Worm (Caenorhabditis elegans) whole organism, L1 larva: ENCODE measurements around the gene rnh-1.0.

Source experiments
- C04F5.9 ChIP-seq: sonication (generic microtip); optimal IDR thresholded peaks from 2 replicates; lab custom pipeline; 2016; ENCODE audit warnings: missing genetic modification characterization, missing compliant biosample characterization
- C16A3.4 ChIP-seq: fragments of 150-350 bp; optimal IDR thresholded peaks from 2 replicates; lab custom pipeline; 2014; ENCODE audit warnings: missing biosample characterization, missing genetic modification characterization
- C34B4.2 ChIP-seq: sonication (generic microtip); optimal IDR thresholded peaks from 2 replicates; lab custom pipeline; 2017; ENCODE audit warnings: mild to moderate bottlenecking, missing genetic modification characterization, missing compliant biosample characterization
- F16B12.6 ChIP-seq: fragments of 150-350 bp; optimal IDR thresholded peaks from 2 replicates; lab custom pipeline; 2014; ENCODE audit warnings: missing biosample characterization, missing genetic modification characterization
- Y116A8C.19 ChIP-seq: sonication (generic microtip); optimal IDR thresholded peaks from 2 replicates; lab custom pipeline; 2016; ENCODE audit warnings: missing compliant biosample characterization, missing genetic modification characterization, borderline replicate concordance
- ama-1 ChIP-seq: fragments of 150-350 bp; optimal IDR thresholded peaks from 2 replicates; lab custom pipeline; 2014
- blmp-1 ChIP-seq: fragments of 150-350 bp; optimal IDR thresholded peaks from 2 replicates; lab custom pipeline; 2014; ENCODE audit warnings: missing biosample characterization, missing genetic modification characterization
- ceh-82 ChIP-seq, 3 experiments: fragments of 150-350 bp in 1 of 3; sonication (generic microtip) in 2 of 3; optimal IDR thresholded peaks; 2 replicates each; lab custom pipeline; 2014 to 2017; ENCODE audit warnings: missing biosample characterization in 3 of 3, missing genetic modification characterization in 3 of 3
- ceh-88 ChIP-seq: fragments of 200-800 bp; sonication (Bioruptor generic); IDR thresholded peaks from 2 replicates; pipeline ENCODE4 v1.3.6; 2022; ENCODE audit warnings: missing genetic modification characterization, missing compliant biosample characterization
- ceh-90 ChIP-seq: sonication (generic microtip); optimal IDR thresholded peaks from 2 replicates; lab custom pipeline; 2016; ENCODE audit warnings: missing genetic modification characterization, missing compliant biosample characterization
- dpl-1 ChIP-seq, 3 experiments: fragments of 150-350 bp in 2 of 3; sonication (generic microtip) in 1 of 3; optimal IDR thresholded peaks; 2 replicates each; lab custom pipeline; 2014 to 2017; ENCODE audit warnings: missing biosample characterization in 3 of 3, missing genetic modification characterization in 3 of 3, missing genetic modification reagents in 3 of 3
- dsc-1 ChIP-seq: sonication (generic microtip); optimal IDR thresholded peaks from 2 replicates; lab custom pipeline; 2016; ENCODE audit warnings: mild to moderate bottlenecking, missing genetic modification characterization, missing compliant biosample characterization
- efl-1 ChIP-seq, 4 experiments: fragments of 150-350 bp; optimal IDR thresholded peaks in 3 of 4; peaks in 1 of 4; 1 replicate in 1 of 4; 2 replicates in 3 of 4; lab custom pipeline; 2014; ENCODE audit warnings: missing biosample characterization in 2 of 4, missing genetic modification characterization in 2 of 4, missing genetic modification reagents in 2 of 4
- egl-13 ChIP-seq: sonication (generic microtip); optimal IDR thresholded peaks from 2 replicates; lab custom pipeline; 2016; ENCODE audit warnings: missing genotype, missing genetic modification reagents, missing genetic modification characterization, missing compliant biosample characterization
- egl-27 ChIP-seq, 2 experiments: fragments of 150-350 bp in 1 of 2; sonication (generic microtip); optimal IDR thresholded peaks; 3 replicates each; lab custom pipeline; 2017 to 2018; ENCODE audit warnings: missing biosample characterization in 2 of 2, missing genetic modification characterization in 2 of 2, missing genetic modification reagents in 2 of 2
- elt-2 ChIP-seq: sonication (generic microtip); optimal IDR thresholded peaks from 2 replicates; lab custom pipeline; 2016; ENCODE audit warnings: missing genetic modification characterization, mild to moderate bottlenecking, inconsistent platforms, missing compliant biosample characterization, missing genetic modification reagents
- elt-3 ChIP-seq, 6 experiments: fragments of 150-350 bp in 1 of 6; sonication (generic microtip); optimal IDR thresholded peaks; 2 replicates each; lab custom pipeline; 2017 to 2018; ENCODE audit warnings: missing biosample characterization in 6 of 6, missing genetic modification characterization in 6 of 6, inconsistent platforms in 1 of 6
- fkh-10 ChIP-seq: sonication (generic microtip); optimal IDR thresholded peaks from 2 replicates; lab custom pipeline; 2017; ENCODE audit warnings: missing biosample characterization, missing genetic modification reagents, missing genetic modification characterization
- fkh-8 ChIP-seq: sonication (generic microtip); optimal IDR thresholded peaks from 2 replicates; lab custom pipeline; 2016; ENCODE audit warnings: mild to moderate bottlenecking, missing genetic modification characterization, missing compliant biosample characterization
- grh-1 ChIP-seq: fragments of 200-800 bp; sonication (Bioruptor generic); IDR thresholded peaks from 2 replicates; pipeline ENCODE4 v1.3.6; 2022; ENCODE audit warnings: missing genetic modification reagents, missing genetic modification characterization, missing compliant biosample characterization
- hlh-17 ChIP-seq: fragments of 200-800 bp; sonication (Bioruptor generic); optimal IDR thresholded peaks from 2 replicates; lab custom pipeline; 2018; ENCODE audit warnings: missing genetic modification characterization, mild to moderate bottlenecking, missing compliant biosample characterization, moderate library complexity, borderline replicate concordance
- hlh-4 ChIP-seq: sonication (generic microtip); optimal IDR thresholded peaks from 2 replicates; lab custom pipeline; 2016; ENCODE audit warnings: mild to moderate bottlenecking, missing genetic modification characterization, missing compliant biosample characterization
- jun-1 ChIP-seq: fragments of 150-350 bp; optimal IDR thresholded peaks from 2 replicates; lab custom pipeline; 2014; ENCODE audit warnings: missing biosample characterization, missing genetic modification reagents, missing genetic modification characterization
- lin-14 ChIP-seq: fragments of 200-800 bp; sonication (Bioruptor generic); optimal IDR thresholded peaks from 2 replicates; lab custom pipeline; 2018; ENCODE audit warnings: mild to moderate bottlenecking, missing genetic modification characterization, moderate library complexity, missing compliant biosample characterization
- lir-3 ChIP-seq: sonication (generic microtip); optimal IDR thresholded peaks from 2 replicates; lab custom pipeline; 2016; ENCODE audit warnings: mild to moderate bottlenecking, missing genetic modification characterization, moderate library complexity, missing compliant biosample characterization; ENCODE audit not compliant: poor library complexity
- lsy-2 ChIP-seq, 2 experiments: fragments of 150-350 bp; optimal IDR thresholded peaks; 2 replicates each; lab custom pipeline; 2014; ENCODE audit warnings: missing biosample characterization in 2 of 2, missing genetic modification characterization in 2 of 2
- mdl-1 ChIP-seq, 2 experiments: fragments of 150-350 bp; optimal IDR thresholded peaks; 2 replicates each; lab custom pipeline; 2014 to 2017; ENCODE audit warnings: missing biosample characterization in 2 of 2, missing genetic modification characterization in 2 of 2, inconsistent platforms in 1 of 2
- mef-2 ChIP-seq: fragments of 150-350 bp; optimal IDR thresholded peaks from 2 replicates; lab custom pipeline; 2014; ENCODE audit warnings: missing biosample characterization, missing genetic modification characterization
- nhr-11 ChIP-seq: fragments of 150-350 bp; optimal IDR thresholded peaks from 2 replicates; lab custom pipeline; 2014; ENCODE audit warnings: missing biosample characterization, missing genetic modification characterization
- nhr-20 ChIP-seq: sonication (generic microtip); optimal IDR thresholded peaks from 2 replicates; lab custom pipeline; 2016; ENCODE audit warnings: mild to moderate bottlenecking, missing genetic modification characterization, missing compliant biosample characterization
- nhr-28 ChIP-seq: fragments of 150-350 bp; optimal IDR thresholded peaks from 2 replicates; lab custom pipeline; 2014; ENCODE audit warnings: missing biosample characterization, missing genetic modification characterization
- nhr-71 ChIP-seq: sonication (generic microtip); optimal IDR thresholded peaks from 2 replicates; lab custom pipeline; 2016; ENCODE audit warnings: mild to moderate bottlenecking, missing genetic modification characterization, moderate library complexity, missing compliant biosample characterization
- nhr-76 ChIP-seq: sonication (generic microtip); optimal IDR thresholded peaks from 2 replicates; lab custom pipeline; 2017; ENCODE audit warnings: missing biosample characterization, missing genetic modification characterization
- nhr-85 ChIP-seq: sonication (generic microtip); peaks from one replicate; lab custom pipeline; 2016; ENCODE audit warnings: missing genetic modification characterization, inconsistent platforms, missing compliant biosample characterization
- nhr-90 ChIP-seq: sonication (generic microtip); optimal IDR thresholded peaks from 2 replicates; lab custom pipeline; 2016; ENCODE audit warnings: mild to moderate bottlenecking, missing genetic modification characterization, missing compliant biosample characterization; ENCODE audit not compliant: poor library complexity
- pax-3 ChIP-seq: fragments of 200-800 bp; sonication (Bioruptor generic); optimal IDR thresholded peaks from 2 replicates; lab custom pipeline; 2018; ENCODE audit warnings: mild to moderate bottlenecking, missing genetic modification characterization, moderate library complexity, missing compliant biosample characterization
- pqm-1 ChIP-seq: sonication (generic microtip); optimal IDR thresholded peaks from 3 replicates; lab custom pipeline; 2017; ENCODE audit warnings: missing biosample characterization, missing genetic modification characterization
- snu-23 ChIP-seq: sonication (generic microtip); optimal IDR thresholded peaks from 2 replicates; lab custom pipeline; 2016; ENCODE audit warnings: missing genetic modification characterization, missing compliant biosample characterization
- sox-4 ChIP-seq: sonication (generic microtip); optimal IDR thresholded peaks from 2 replicates; lab custom pipeline; 2016; ENCODE audit warnings: missing genetic modification characterization, missing compliant biosample characterization
- sptf-1 ChIP-seq: fragments of 150-350 bp; optimal IDR thresholded peaks from 2 replicates; lab custom pipeline; 2014; ENCODE audit warnings: missing biosample characterization, missing genetic modification characterization
- unc-62 ChIP-seq: fragments of 150-350 bp; optimal IDR thresholded peaks from 2 replicates; lab custom pipeline; 2014; ENCODE audit warnings: missing biosample characterization, missing genetic modification reagents, missing genetic modification characterization
- vab-15 ChIP-seq: sonication (generic microtip); optimal IDR thresholded peaks from 2 replicates; lab custom pipeline; 2017; ENCODE audit warnings: missing genotype, mild to moderate bottlenecking, missing genetic modification characterization, missing compliant biosample characterization
- zag-1 ChIP-seq: fragments of 150-350 bp; optimal IDR thresholded peaks from 2 replicates; lab custom pipeline; 2014; ENCODE audit warnings: missing biosample characterization, missing genetic modification characterization

Gene rnh-1.0

DNA sequence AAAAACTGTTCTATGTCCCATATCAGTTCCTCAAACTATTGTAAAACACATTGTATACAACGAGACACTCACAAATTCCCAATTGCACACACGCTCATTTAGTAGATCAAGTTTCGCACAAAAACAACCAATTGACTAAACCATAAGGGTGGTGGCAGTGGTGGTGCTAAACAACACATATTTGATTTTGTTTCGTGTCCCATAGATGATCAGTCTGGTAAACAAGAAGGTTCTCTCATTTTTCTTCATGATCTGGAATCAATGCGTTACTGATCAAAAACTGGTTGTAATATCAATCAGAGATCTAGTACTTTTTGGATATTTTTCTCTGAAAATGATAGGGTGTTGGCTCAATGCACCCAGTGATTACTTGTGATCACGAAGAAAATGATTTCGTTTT is 23.5 kb downstream of the rnh-1.0 start:
- TF ChIP-seq vab-15 (tag; lab: Kevin White, UChicago) (no peak), C16A3.4 (no peak), Y116A8C.19 (tag; lab: Kevin White, UChicago) (no peak), fkh-8 (tag; lab: Kevin White, UChicago) (no peak), efl-1 (optimal IDR thresholded peaks at IDR 0.05; lab: Kevin White, UChicago) (no peak), efl-1 (GFP tag; optimal IDR thresholded peaks at IDR 0.05 in 1 of 2; lab: Kevin White, UChicago) (peak in 1 of 2 experiments; percentile 88), fkh-10 (GFP tag; lab: Kevin White, UChicago) (no peak), ama-1 (no peak)
- TF ChIP-seq, all 84 proteins: peak for 1

DNA sequence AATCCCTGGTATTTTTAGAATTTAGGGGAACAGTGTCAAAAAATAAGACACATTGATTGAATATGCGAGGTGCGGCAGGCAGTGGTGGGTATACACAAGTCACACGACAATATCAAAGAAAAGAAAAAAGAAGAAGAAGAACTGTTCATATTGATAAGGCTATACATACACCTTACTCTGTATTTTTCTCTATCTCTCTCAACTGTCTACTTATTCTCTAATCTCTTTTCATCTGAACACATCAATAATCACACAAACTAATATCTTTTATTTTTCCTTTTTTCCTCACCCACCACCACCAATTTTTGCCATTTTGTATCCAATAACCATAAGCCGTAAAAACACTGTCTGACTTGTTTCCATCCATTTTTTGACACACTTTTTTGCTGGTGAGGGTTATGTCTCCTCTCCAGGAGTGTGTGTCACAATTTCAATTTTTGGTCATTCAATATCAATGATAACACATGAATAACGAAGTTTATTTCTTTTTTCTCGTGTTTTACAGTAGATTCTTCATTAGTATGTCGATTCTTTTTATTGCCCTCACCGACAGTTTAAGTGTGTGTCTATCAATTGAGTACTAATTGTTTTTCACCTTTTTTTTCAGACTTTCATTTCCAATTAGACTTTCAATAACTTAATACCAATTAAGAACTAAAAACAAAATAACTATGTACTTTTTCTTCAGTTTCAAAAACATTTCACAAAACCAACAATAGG is 24.4 kb downstream of the rnh-1.0 start:
- TF ChIP-seq dsc-1 (tag; lab: Kevin White, UChicago) (no peak), sptf-1 (tag; lab: Kevin White, UChicago) (no peak), C34B4.2 (tag; lab: Kevin White, UChicago) (no peak), nhr-85 (tag; lab: Kevin White, UChicago) (peak; percentile 89), zag-1 (tag; lab: Kevin White, UChicago) (no peak), nhr-28 (tag; lab: Kevin White, UChicago) (no peak), hlh-4 (tag; lab: Kevin White, UChicago) (no peak), C16A3.4 (no peak), unc-62 (GFP tag; lab: Kevin White, UChicago) (no peak), grh-1 (no peak), blmp-1 (tag; lab: Kevin White, UChicago) (peak; percentile 24), ceh-90 (tag; lab: Kevin White, UChicago) (no peak), snu-23 (GFP tag; lab: Kevin White, UChicago) (peak; percentile 53), pqm-1 (peak; percentile 20), egl-27 (tag; optimal IDR thresholded peaks at IDR 0.05; lab: Kevin White, UChicago) (no peak), nhr-11 (tag; lab: Kevin White, UChicago) (no peak), elt-2 (tag; lab: Kevin White, UChicago) (peak; percentile 96), ceh-82 (tag; optimal IDR thresholded peaks at IDR 0.05; lab: Kevin White, UChicago) (no peak), nhr-20 (peak; percentile 57), nhr-76 (tag; lab: Kevin White, UChicago) (no peak), lin-14 (GFP tag; lab: Kevin White, UChicago) (peak; percentile 81), mef-2 (tag; lab: Kevin White, UChicago) (no peak), egl-13 (no peak), mdl-1 (tag; optimal IDR thresholded peaks at IDR 0.05; lab: Kevin White, UChicago) (peak in 1 of 2 experiments; percentile 23), hlh-17 (no peak), jun-1 (tag; lab: Kevin White, UChicago) (no peak), C04F5.9 (no peak), ceh-88 (GFP tag; lab: Robert Waterston, UW) (0 out of 2 replicates have a peak, but pooled peaks have one; percentile 16), nhr-90 (tag; lab: Kevin White, UChicago) (peak; percentile 24), F16B12.6 (no peak), nhr-71 (tag; lab: Kevin White, UChicago) (peak; percentile 54), lir-3 (no peak), pax-3 (no peak), lsy-2 (tag; optimal IDR thresholded peaks at IDR 0.05; lab: Kevin White, UChicago) (peak; percentile 10 to 60), efl-1 (optimal IDR thresholded peaks at IDR 0.05; lab: Kevin White, UChicago) (no peak), efl-1 (GFP tag; optimal IDR thresholded peaks at IDR 0.05 in 1 of 2; lab: Kevin White, UChicago) (peak in 1 of 2 experiments; percentile 89), elt-3 (tag; optimal IDR thresholded peaks at IDR 0.05; lab: Kevin White, UChicago) (peak in 5 of 6 experiments; percentile 12 to 89 (median 84)), sox-4 (tag; lab: Kevin White, UChicago) (no peak), dpl-1 (GFP tag; optimal IDR thresholded peaks at IDR 0.05; lab: Kevin White, UChicago) (peak in 1 of 3 experiments; percentile 15), Y116A8C.19 (tag; lab: Kevin White, UChicago) (no peak)
